Worm (Caenorhabditis elegans): ENCODE data around the gene F19B10.4.

F19B10.4 gene

DNA sequence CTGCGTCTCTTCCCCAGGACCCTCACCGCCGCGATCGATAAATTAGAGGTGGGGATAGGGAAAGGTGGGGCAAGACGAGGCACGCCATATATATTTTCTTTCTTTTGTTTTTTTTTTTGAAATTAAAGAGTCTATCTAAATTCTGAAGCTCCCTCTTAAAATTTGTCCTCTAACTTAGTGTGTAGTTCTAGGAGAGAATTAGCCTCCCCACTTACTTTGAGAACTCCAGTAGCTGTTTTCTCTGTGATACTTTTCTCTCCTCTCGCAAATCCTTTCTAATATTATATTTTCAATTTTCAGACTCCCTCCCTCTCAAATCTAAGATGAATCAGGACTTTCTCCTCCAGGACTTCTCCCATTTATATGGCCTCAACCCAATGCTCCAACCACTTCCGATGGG lies 37.9 kb upstream of the F19B10.4 start, which contains the start of gene M151.7:
Gene M151.7, plus strand, starts transcription at position 301 of the 400 bp plus-strand sequence.
- TF ChIP-seq sptf-2 (GFP tag; optimal IDR thresholded peaks at IDR 0.05) (no peak), ztf-18 (tag; optimal IDR thresholded peaks at IDR 0.05) (no peak), nhr-90 (tag; optimal IDR thresholded peaks at IDR 0.05) (no peak), nfya-2 (GFP tag; IDR thresholded peaks at IDR 0.05) (no peak), F57A8.1 (GFP tag; optimal IDR thresholded peaks at IDR 0.05) (no peak), attf-5 (GFP tag; optimal IDR thresholded peaks at IDR 0.05) (no peak), Y67H2A.10 (GFP tag; conservative IDR thresholded peaks at IDR 0.05) (no peak), F33H1.4 (GFP tag; IDR thresholded peaks at IDR 0.05) (no peak), somi-1 (GFP tag; optimal IDR thresholded peaks at IDR 0.05) (no peak), attf-3 (GFP tag; conservative IDR thresholded peaks at IDR 0.05) (no peak), unc-130 (GFP tag; optimal IDR thresholded peaks at IDR 0.05) (no peak), rec-8 (tag; optimal IDR thresholded peaks at IDR 0.05) (no peak)

- TF ChIP-seq lin-35 (GFP tag; optimal IDR thresholded peaks at IDR 0.05) (no peak), T26A5.8 (tag; optimal IDR thresholded peaks at IDR 0.05) (no peak), ztf-22 (GFP tag; optimal IDR thresholded peaks at IDR 0.05) (no peak), hlh-26 (GFP tag; conservative IDR thresholded peaks at IDR 0.05) (no peak), madf-10 (tag; optimal IDR thresholded peaks at IDR 0.05) (no peak), lir-1 (GFP tag; conservative IDR thresholded peaks at IDR 0.05) (no peak), aptf-2 (GFP tag; conservative IDR thresholded peaks at IDR 0.05) (no peak), athp-1 (tag; optimal IDR thresholded peaks at IDR 0.05) (no peak), ztf-6 (GFP tag; IDR thresholded peaks at IDR 0.05) (no peak), dpl-1 (GFP tag; optimal IDR thresholded peaks at IDR 0.05) (no peak), rec-8 (tag; optimal IDR thresholded peaks at IDR 0.05) (no peak), mxl-1 (tag; optimal IDR thresholded peaks at IDR 0.05) (no peak), ztf-26 (tag; optimal IDR thresholded peaks at IDR 0.05) (no peak), lag-1 (GFP tag; IDR thresholded peaks at IDR 0.05) (no peak), xnd-1 (tag; optimal IDR thresholded peaks at IDR 0.05) (no peak), hrde-1 (tag; optimal IDR thresholded peaks at IDR 0.05; ENCODE audit: borderline replicate concordance) (no peak), bed-2 (GFP tag; IDR thresholded peaks at IDR 0.05) (no peak)
Observed at ce11 chrII:3626872-3627271, 33.0 kb upstream of the F19B10.4 start, which contains the start of gene M151.3. Gene M151.3, plus strand, starts transcription at chrII:3627172.

- TF ChIP-seq ceh-91 (GFP tag; IDR thresholded peaks at IDR 0.05), result no peak
Observed at ce11 chrII:3630810-3631209, 29.1 kb upstream of the F19B10.4 start, which contains the start of gene M151.2. Gene M151.2, plus strand, starts transcription at chrII:3631110.

DNA sequence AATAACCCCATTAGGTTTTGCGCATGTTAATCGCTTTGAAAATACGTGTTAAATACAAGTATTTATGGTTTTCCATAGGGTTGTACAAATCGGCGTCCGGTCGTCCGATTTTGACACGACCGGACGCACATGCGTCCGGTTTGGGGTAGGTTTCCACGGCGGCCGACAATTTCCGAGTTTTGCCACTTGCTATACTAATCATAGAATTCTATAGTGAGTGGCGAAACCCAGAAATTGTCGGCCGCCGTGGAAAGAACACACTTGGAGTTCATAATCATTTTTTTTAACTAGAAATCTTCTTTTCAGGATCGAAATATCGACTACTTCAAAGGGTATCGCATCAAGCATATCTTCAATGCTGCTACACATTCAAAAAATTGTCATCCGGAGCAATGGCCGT lies 25.1 kb upstream of the F19B10.4 start:
- TF ChIP-seq Y95B8A.8 (GFP tag; IDR thresholded peaks at IDR 0.05), result no peak
- no peak for TF ChIP-seq madf-10 (tag; optimal IDR thresholded peaks at IDR 0.05)
- no peak for TF ChIP-seq Y53F4B.3 (GFP tag; IDR thresholded peaks at IDR 0.05)
- no peak for TF ChIP-seq aptf-2 (GFP tag; conservative IDR thresholded peaks at IDR 0.05)
- no peak for TF ChIP-seq ccch-3 (GFP tag; optimal IDR thresholded peaks at IDR 0.05)
- TF ChIP-seq nfyb-1 (GFP tag; IDR thresholded peaks at IDR 0.05), result no peak
- TF ChIP-seq ceh-27 (GFP tag; optimal IDR thresholded peaks at IDR 0.05), result no peak
- no peak for TF ChIP-seq nfya-2 (GFP tag; IDR thresholded peaks at IDR 0.05)
- TF ChIP-seq snpc-4 (GFP tag; optimal IDR thresholded peaks at IDR 0.05), result peak; percentile 33
- peak in 3 of 4 experiments; percentile 59 to 89 (median 79) for TF ChIP-seq snpc-4 (tag; optimal IDR thresholded peaks at IDR 0.05)
- no peak for TF ChIP-seq lsl-1 (GFP tag; optimal IDR thresholded peaks at IDR 0.05)
- TF ChIP-seq snpc-1.1 (tag; optimal IDR thresholded peaks at IDR 0.05; ENCODE audit: insufficient read depth), result peak; percentile 50
- peak; percentile 36; the same call in 1 of the 2 replicates for TF ChIP-seq hmg-1.2 (GFP tag; IDR thresholded peaks at IDR 0.05)
- no peak for TF ChIP-seq attf-6 (GFP tag; IDR thresholded peaks at IDR 0.05)
